Fruit fly (Drosophila melanogaster) whole organism, embryonic: ENCODE data around the gene CG6126.
A peak's percentile ranks its signal among the peaks of the same experiment; 100 is the strongest.

ENCODE experiments used
- Bgb ChIP-seq: fragments of 200-800 bp; sonication (Bioruptor generic); IDR thresholded peaks from 2 replicates; pipeline ENCODE4 v1.3.6; 2022; ENCODE audit warnings: missing biosample characterization, missing genetic modification characterization; ENCODE audit not compliant: partially characterized antibody
- CG10274 ChIP-seq: fragments of 200-800 bp; sonication (Bioruptor generic); optimal IDR thresholded peaks from 3 replicates; lab custom pipeline; 2017; ENCODE audit warnings: missing biosample characterization, mild to moderate bottlenecking, missing genetic modification characterization
- CG12104 ChIP-seq: fragments of 200-800 bp; sonication (Bioruptor generic); optimal IDR thresholded peaks from 3 replicates; lab custom pipeline; 2016; ENCODE audit warnings: missing biosample characterization, missing genetic modification characterization
- CG1233 ChIP-seq: fragments of 200-800 bp; sonication (Bioruptor generic); optimal IDR thresholded peaks from 4 replicates; lab custom pipeline; 2018; ENCODE audit warnings: missing biosample characterization, mild to moderate bottlenecking, missing genetic modification characterization
- CG13296 ChIP-seq: fragments of 200-800 bp; sonication (Bioruptor generic); optimal IDR thresholded peaks from 3 replicates; lab custom pipeline; 2018; ENCODE audit warnings: missing biosample characterization, mild to moderate bottlenecking, missing genetic modification characterization
- CG14441 ChIP-seq: fragments of 200-800 bp; sonication (Bioruptor generic); IDR thresholded peaks from 2 replicates; pipeline ENCODE4 v1.3.6; 2022; ENCODE audit warnings: missing biosample characterization, missing genetic modification characterization
- CG17612 ChIP-seq: fragments of 200-800 bp; sonication (Bioruptor generic); IDR thresholded peaks from 2 replicates; pipeline ENCODE4 v1.3.6; 2022; ENCODE audit warnings: missing biosample characterization, missing genetic modification characterization
- CG2199 ChIP-seq: fragments of 200-800 bp; sonication (Bioruptor generic); IDR thresholded peaks from 3 replicates; pipeline ENCODE4 v1.3.6; 2022; ENCODE audit warnings: missing biosample characterization, missing genetic modification characterization
- CG31224 ChIP-seq: fragments of 200-800 bp; sonication (Bioruptor generic); IDR thresholded peaks from 2 replicates; pipeline ENCODE4 v1.3.6; 2022; ENCODE audit warnings: missing biosample characterization, missing genetic modification characterization
- CG34376 ChIP-seq: fragments of 200-800 bp; sonication (Bioruptor generic); optimal IDR thresholded peaks from 2 replicates; lab custom pipeline; 2018; ENCODE audit warnings: missing biosample characterization, mild to moderate bottlenecking, missing genetic modification characterization
- CG8281 ChIP-seq: fragments of 200-800 bp; sonication (Bioruptor generic); optimal IDR thresholded peaks from 2 replicates; lab custom pipeline; 2018; ENCODE audit warnings: missing biosample characterization, mild to moderate bottlenecking, missing genetic modification characterization, moderate library complexity
- CTCF ChIP-seq: fragments of 200-800 bp; sonication (Bioruptor generic); optimal IDR thresholded peaks from 2 replicates; lab custom pipeline; 2017; ENCODE audit warnings: missing biosample characterization, mild to moderate bottlenecking, missing genetic modification characterization, moderate library complexity
- Dip2 ChIP-seq: fragments of 200-800 bp; sonication (Bioruptor generic); IDR thresholded peaks from 2 replicates; pipeline ENCODE4 v1.3.6; 2022; ENCODE audit warnings: missing biosample characterization, missing genetic modification characterization
- Dll ChIP-seq: fragments of 200-800 bp; sonication (Bioruptor generic); IDR thresholded peaks from 4 replicates; pipeline ENCODE4 v1.3.6; 2022; ENCODE audit warnings: missing biosample characterization, missing genetic modification characterization; ENCODE audit not compliant: partially characterized antibody
- Fer2 ChIP-seq: fragments of 200-800 bp; sonication (Bioruptor generic); optimal IDR thresholded peaks from 2 replicates; lab custom pipeline; 2018; ENCODE audit warnings: missing biosample characterization, mild to moderate bottlenecking, missing genetic modification characterization, moderate library complexity
- Fer3 ChIP-seq: fragments of 200-800 bp; sonication (Bioruptor generic); optimal IDR thresholded peaks from 2 replicates; lab custom pipeline; 2018; ENCODE audit warnings: missing biosample characterization, mild to moderate bottlenecking, missing genetic modification characterization, moderate library complexity
- Gsc ChIP-seq: fragments of 200-800 bp; sonication (Bioruptor generic); IDR thresholded peaks from 2 replicates; pipeline ENCODE4 v1.3.6; 2022; ENCODE audit warnings: missing biosample characterization, missing genetic modification characterization
- HmgZ ChIP-seq: fragments of 200-800 bp; sonication (Bioruptor generic); optimal IDR thresholded peaks from 2 replicates; lab custom pipeline; 2018; ENCODE audit warnings: missing biosample characterization, mild to moderate bottlenecking, missing genetic modification characterization
- Hmx ChIP-seq: fragments of 200-800 bp; sonication (Bioruptor generic); optimal IDR thresholded peaks from 2 replicates; lab custom pipeline; 2016; ENCODE audit warnings: missing biosample characterization, missing genetic modification characterization
- Myb ChIP-seq: fragments of 200-800 bp; sonication (Bioruptor generic); optimal IDR thresholded peaks from 2 replicates; lab custom pipeline; 2016; ENCODE audit warnings: missing biosample characterization, missing genetic modification characterization
- Opbp ChIP-seq: fragments of 200-800 bp; sonication (Bioruptor generic); IDR thresholded peaks from 3 replicates; pipeline ENCODE4 v1.3.6; 2022; ENCODE audit warnings: missing biosample characterization, missing genetic modification characterization; ENCODE audit not compliant: partially characterized antibody
- Poxn ChIP-seq: fragments of 200-800 bp; sonication (Bioruptor generic); IDR thresholded peaks from 2 replicates; pipeline ENCODE4 v1.3.6; 2022; ENCODE audit warnings: missing biosample characterization, missing genetic modification characterization
- Six4 ChIP-seq: fragments of 200-800 bp; sonication (Bioruptor generic); optimal IDR thresholded peaks from 2 replicates; lab custom pipeline; 2016; ENCODE audit warnings: missing biosample characterization, missing genetic modification characterization
- Stat92E ChIP-seq, 3 experiments: fragments of >200 bp in 2 of 3; fragments of 200-800 bp in 1 of 3; sonication (Bioruptor generic) in 1 of 3; optimal IDR thresholded peaks; 2 replicates each; lab custom pipeline; 2017 to 2019; ENCODE audit warnings: missing biosample characterization in 3 of 3, missing genetic modification characterization in 3 of 3, mild to moderate bottlenecking in 1 of 3, moderate library complexity in 1 of 3
- Trl ChIP-seq, 3 experiments: fragments of >200 bp in 2 of 3; fragments of 200-800 bp in 1 of 3; sonication (Bioruptor generic) in 1 of 3; optimal IDR thresholded peaks; 2 replicates in 1 of 3; 3 replicates in 2 of 3; lab custom pipeline; 2016 to 2017; ENCODE audit warnings: missing biosample characterization in 1 of 3, missing genetic modification characterization in 1 of 3
- abd-A ChIP-seq: fragments of 200-800 bp; sonication (Bioruptor generic); optimal IDR thresholded peaks from 3 replicates; lab custom pipeline; 2019; ENCODE audit warnings: missing biosample characterization, mild to moderate bottlenecking, missing genetic modification characterization, moderate library complexity
- caup ChIP-seq: fragments of 200-800 bp; sonication (Bioruptor generic); optimal IDR thresholded peaks from 3 replicates; lab custom pipeline; 2017; ENCODE audit warnings: missing biosample characterization, mild to moderate bottlenecking, missing genetic modification characterization, moderate library complexity; ENCODE audit not compliant: severe bottlenecking
- cg ChIP-seq: fragments of 200-800 bp; sonication (Bioruptor generic); optimal IDR thresholded peaks from 3 replicates; lab custom pipeline; 2019; ENCODE audit warnings: missing biosample characterization, mild to moderate bottlenecking, missing genetic modification characterization, moderate library complexity
- cwo ChIP-seq: fragments of 200-800 bp; sonication (Bioruptor generic); optimal IDR thresholded peaks from 3 replicates; lab custom pipeline; 2017; ENCODE audit warnings: missing biosample characterization, missing genetic modification characterization, mild to moderate bottlenecking, moderate library complexity, missing genetic modification reagents
- dm ChIP-seq: fragments of 200-800 bp; sonication (Bioruptor generic); optimal IDR thresholded peaks from 3 replicates; lab custom pipeline; 2016; ENCODE audit warnings: missing biosample characterization, missing genetic modification characterization
- gem ChIP-seq: fragments of 200-800 bp; sonication (Bioruptor generic); optimal IDR thresholded peaks from 2 replicates; lab custom pipeline; 2019; ENCODE audit warnings: missing biosample characterization, mild to moderate bottlenecking, missing genetic modification characterization, moderate library complexity
- gsb ChIP-seq: fragments of 200-800 bp; sonication (Bioruptor generic); IDR thresholded peaks from 2 replicates; pipeline ENCODE4 v1.3.6; 2022; ENCODE audit warnings: missing biosample characterization, missing genetic modification characterization
- gsb-n ChIP-seq: fragments of 200-800 bp; sonication (Bioruptor generic); optimal IDR thresholded peaks from 3 replicates; lab custom pipeline; 2018; ENCODE audit warnings: missing biosample characterization, mild to moderate bottlenecking, missing genetic modification characterization
- her ChIP-seq: fragments of 200-800 bp; sonication (Bioruptor generic); optimal IDR thresholded peaks from 2 replicates; lab custom pipeline; 2016; ENCODE audit warnings: missing biosample characterization, missing genetic modification characterization
- ind ChIP-seq: fragments of 200-800 bp; sonication (Bioruptor generic); optimal IDR thresholded peaks from 3 replicates; lab custom pipeline; 2016; ENCODE audit warnings: missing biosample characterization, missing genetic modification characterization
- ken ChIP-seq: fragments of 200-800 bp; sonication (Bioruptor generic); IDR thresholded peaks from 3 replicates; pipeline ENCODE4 v1.3.6; 2022; ENCODE audit warnings: missing biosample characterization, missing genetic modification characterization
- maf-S ChIP-seq: fragments of 200-800 bp; sonication (Bioruptor generic); optimal IDR thresholded peaks from 2 replicates; lab custom pipeline; 2016; ENCODE audit warnings: missing biosample characterization, missing genetic modification characterization
- org-1 ChIP-seq: fragments of 200-800 bp; sonication (Bioruptor generic); optimal IDR thresholded peaks from 2 replicates; lab custom pipeline; 2017; ENCODE audit warnings: missing biosample characterization, missing genetic modification characterization
- pros ChIP-seq: fragments of 200-800 bp; sonication (Bioruptor generic); optimal IDR thresholded peaks from 3 replicates; lab custom pipeline; 2019; ENCODE audit warnings: missing biosample characterization, mild to moderate bottlenecking, missing genetic modification characterization, moderate library complexity
- pzg ChIP-seq: fragments of 200-800 bp; sonication (Bioruptor generic); optimal IDR thresholded peaks from 3 replicates; lab custom pipeline; 2018; ENCODE audit warnings: missing biosample characterization, mild to moderate bottlenecking, missing genetic modification characterization, moderate library complexity
- ranshi ChIP-seq: fragments of 200-800 bp; sonication (Bioruptor generic); IDR thresholded peaks from 2 replicates; pipeline ENCODE4 v1.3.6; 2022; ENCODE audit warnings: missing biosample characterization, missing genetic modification characterization
- sisA ChIP-seq: fragments of 200-800 bp; sonication (Bioruptor generic); IDR thresholded peaks from 2 replicates; pipeline ENCODE4 v1.3.6; 2022; ENCODE audit warnings: missing biosample characterization, missing genetic modification characterization
- ssp ChIP-seq: fragments of 200-800 bp; sonication (Bioruptor generic); IDR thresholded peaks from 2 replicates; pipeline ENCODE4 v1.3.6; 2022; ENCODE audit warnings: missing biosample characterization, missing genetic modification characterization
- sug ChIP-seq: fragments of 200-800 bp; optimal IDR thresholded peaks from 2 replicates; lab custom pipeline; 2019; ENCODE audit warnings: missing biosample characterization, mild to moderate bottlenecking, missing genetic modification characterization, moderate library complexity
- tup ChIP-seq: fragments of 200-800 bp; sonication (Bioruptor generic); optimal IDR thresholded peaks from 2 replicates; lab custom pipeline; 2016; ENCODE audit warnings: missing biosample characterization, mild to moderate bottlenecking, missing genetic modification characterization, moderate library complexity
- vvl ChIP-seq: fragments of 200-800 bp; sonication (Bioruptor generic); IDR thresholded peaks from 2 replicates; pipeline ENCODE4 v1.3.6; 2022; ENCODE audit warnings: missing biosample characterization, missing genetic modification characterization

Gene CG6126

dm6 chr3R:16231385-16232307, 28.8 kb upstream of the CG6126 start (continued):
- TF ChIP-seq Six4 (GFP tag; lab: Kevin White, UChicago), result peak; percentile 53

dm6 chr3R:16230080-16230670, 27.3 kb upstream of the CG6126 start:
- TF ChIP-seq sisA (GFP tag; lab: Robert Waterston, UW), result no peak
- TF ChIP-seq CG12104 (GFP tag; lab: Kevin White, UChicago), result no peak
- no peak for TF ChIP-seq gsb (GFP tag; lab: Robert Waterston, UW)
- no peak for TF ChIP-seq vvl
- TF ChIP-seq ranshi (GFP tag; lab: Robert Waterston, UW), result no peak
- TF ChIP-seq tup (GFP tag; lab: Kevin White, UChicago), result no peak
- no peak for TF ChIP-seq CG10274
- TF ChIP-seq Fer2 (tag; lab: Kevin White, UChicago), result no peak
- TF ChIP-seq cg (GFP tag; lab: Kevin White, UChicago), result no peak
- TF ChIP-seq dm (GFP tag; lab: Kevin White, UChicago), result no peak
- no peak for TF ChIP-seq CG31224 (GFP tag; lab: Robert Waterston, UW)
- peak; percentile 27 for TF ChIP-seq CG8281
- TF ChIP-seq CG34376 (GFP tag; lab: Kevin White, UChicago), result peak; percentile 79
- no peak for TF ChIP-seq ind
- TF ChIP-seq abd-A, result peak; percentile 95
- no peak for TF ChIP-seq Gsc (GFP tag; lab: Robert Waterston, UW)
- TF ChIP-seq her, result no peak
- TF ChIP-seq CG2199 (GFP tag; lab: Robert Waterston, UW), result no peak
- peak; percentile 94 for TF ChIP-seq sug (tag; lab: Kevin White, UChicago)
- TF ChIP-seq CG1233 (GFP tag; lab: Kevin White, UChicago), result peak; percentile 6
- no peak for TF ChIP-seq Poxn (GFP tag; lab: Robert Waterston, UW)
- no peak for TF ChIP-seq Dll (GFP tag; lab: Robert Waterston, UW)
- no peak for TF ChIP-seq CG17612
- peak; percentile 11 for TF ChIP-seq Fer3 (tag; lab: Kevin White, UChicago)
- TF ChIP-seq Dip2 (GFP tag; lab: Robert Waterston, UW), result no peak
- TF ChIP-seq pros (GFP tag; lab: Kevin White, UChicago), result no peak
- TF ChIP-seq Stat92E (GFP tag; optimal IDR thresholded peaks at IDR 0.05; lab: Kevin White, UChicago), result no peak
- TF ChIP-seq cwo (GFP tag; lab: Kevin White, UChicago), result peak; percentile 86
- TF ChIP-seq maf-S (GFP tag; lab: Kevin White, UChicago), result peak; percentile 1
- peak; percentile 22 for TF ChIP-seq caup (GFP tag; lab: Kevin White, UChicago)
- TF ChIP-seq gsb-n (tag; lab: Kevin White, UChicago), result peak; percentile 3
- no peak for TF ChIP-seq Opbp
- no peak for TF ChIP-seq ssp (GFP tag; lab: Robert Waterston, UW)
- no peak for TF ChIP-seq Trl (optimal IDR thresholded peaks at IDR 0.05; lab: Kevin White, UChicago)
- TF ChIP-seq Trl (GFP tag; optimal IDR thresholded peaks at IDR 0.05; lab: Kevin White, UChicago), result no peak
- no peak for TF ChIP-seq ken (GFP tag; lab: Robert Waterston, UW)
- peak; percentile 4 for TF ChIP-seq org-1 (GFP tag; lab: Kevin White, UChicago)
- no peak for TF ChIP-seq pzg (GFP tag; lab: Kevin White, UChicago)
- peak; percentile 37 for TF ChIP-seq CG13296 (GFP tag; lab: Kevin White, UChicago)
- TF ChIP-seq HmgZ, result peak; percentile 36
- no peak for TF ChIP-seq Bgb
- no peak for TF ChIP-seq CTCF (GFP tag; lab: Kevin White, UChicago)
- TF ChIP-seq Myb, result no peak
- no peak for TF ChIP-seq CG14441 (GFP tag; lab: Robert Waterston, UW)
- no peak for TF ChIP-seq Hmx (GFP tag; lab: Kevin White, UChicago)
- TF ChIP-seq gem (tag; lab: Kevin White, UChicago), result peak; percentile 20
